Worm (Caenorhabditis elegans) whole organism, early embryonic: ENCODE results near the gene arx-4.
A peak's percentile ranks its signal among the peaks of the same experiment; 100 is the strongest.

ENCODE experiments used
- B0310.2 ChIP-seq: sonication (generic microtip); optimal IDR thresholded peaks from 2 replicates; lab custom pipeline; 2016; ENCODE audit warnings: mild to moderate bottlenecking, missing genetic modification characterization, missing compliant biosample characterization
- F13C5.2 ChIP-seq: sonication (generic microtip); optimal IDR thresholded peaks from 2 replicates; lab custom pipeline; 2017; ENCODE audit warnings: mild to moderate bottlenecking, missing genetic modification characterization, inconsistent platforms, missing compliant biosample characterization
- aly-1 ChIP-seq: sonication (generic microtip); optimal IDR thresholded peaks from 2 replicates; lab custom pipeline; 2016; ENCODE audit warnings: missing genetic modification characterization, missing compliant biosample characterization
- ama-1 ChIP-seq: fragments of 150-350 bp; optimal IDR thresholded peaks from 2 replicates; lab custom pipeline; 2014
- ceh-13 ChIP-seq: fragments of 200-800 bp; sonication (Bioruptor generic); optimal IDR thresholded peaks from 2 replicates; lab custom pipeline; 2018; ENCODE audit warnings: mild to moderate bottlenecking, missing genetic modification characterization, missing compliant biosample characterization
- ceh-36 ChIP-seq: sonication (generic microtip); optimal IDR thresholded peaks from 2 replicates; lab custom pipeline; 2016; ENCODE audit warnings: missing genetic modification characterization, inconsistent platforms, missing compliant biosample characterization
- ets-7 ChIP-seq: sonication (generic microtip); optimal IDR thresholded peaks from 2 replicates; lab custom pipeline; 2016; ENCODE audit warnings: missing genotype, missing genetic modification characterization, missing compliant biosample characterization
- flt-1 ChIP-seq: fragments of 200-800 bp; sonication (Bioruptor generic); IDR thresholded peaks from 2 replicates; pipeline ENCODE4 v1.3.6; 2022; ENCODE audit warnings: missing genetic modification characterization, missing compliant biosample characterization
- hmbx-1 ChIP-seq: sonication (generic microtip); optimal IDR thresholded peaks from 2 replicates; lab custom pipeline; 2016; ENCODE audit warnings: mild to moderate bottlenecking, missing genetic modification characterization, missing compliant biosample characterization
- hmg-4 ChIP-seq: fragments of 200-800 bp; sonication (Bioruptor generic); optimal IDR thresholded peaks from 2 replicates; lab custom pipeline; 2018; ENCODE audit warnings: mild to moderate bottlenecking, missing genetic modification characterization, missing compliant biosample characterization
- hnd-1 ChIP-seq: sonication (generic microtip); optimal IDR thresholded peaks from 2 replicates; lab custom pipeline; 2016; ENCODE audit warnings: missing genetic modification characterization, missing compliant biosample characterization
- pes-1 ChIP-seq: fragments of 200-800 bp; sonication (Bioruptor generic); IDR thresholded peaks from 2 replicates; pipeline ENCODE4 v1.3.6; 2022; ENCODE audit warnings: missing genetic modification reagents, missing genetic modification characterization, missing compliant biosample characterization
- scrt-1 ChIP-seq: fragments of 200-800 bp; sonication (Bioruptor generic); IDR thresholded peaks from 2 replicates; pipeline ENCODE4 v1.3.6; 2022; ENCODE audit warnings: missing genetic modification characterization, missing compliant biosample characterization
- sea-1 ChIP-seq: fragments of 200-800 bp; sonication (Bioruptor generic); conservative IDR thresholded peaks from 2 replicates; pipeline ENCODE4 v1.3.6; 2022; ENCODE audit warnings: missing genetic modification characterization, missing compliant biosample characterization
- tbx-11 ChIP-seq: fragments of 200-800 bp; sonication (Bioruptor generic); IDR thresholded peaks from 2 replicates; pipeline ENCODE4 v1.3.6; 2022; ENCODE audit warnings: missing genetic modification characterization, missing compliant biosample characterization
- tbx-37 ChIP-seq: fragments of 200-800 bp; sonication (Bioruptor generic); conservative IDR thresholded peaks from 2 replicates; pipeline ENCODE4 v1.3.6; 2022; ENCODE audit warnings: missing genetic modification reagents, missing genetic modification characterization, missing compliant biosample characterization
- tra-4 ChIP-seq: sonication (generic microtip); optimal IDR thresholded peaks from 2 replicates; lab custom pipeline; 2017; ENCODE audit warnings: missing genetic modification characterization, missing compliant biosample characterization

The arx-4 gene

DNA sequence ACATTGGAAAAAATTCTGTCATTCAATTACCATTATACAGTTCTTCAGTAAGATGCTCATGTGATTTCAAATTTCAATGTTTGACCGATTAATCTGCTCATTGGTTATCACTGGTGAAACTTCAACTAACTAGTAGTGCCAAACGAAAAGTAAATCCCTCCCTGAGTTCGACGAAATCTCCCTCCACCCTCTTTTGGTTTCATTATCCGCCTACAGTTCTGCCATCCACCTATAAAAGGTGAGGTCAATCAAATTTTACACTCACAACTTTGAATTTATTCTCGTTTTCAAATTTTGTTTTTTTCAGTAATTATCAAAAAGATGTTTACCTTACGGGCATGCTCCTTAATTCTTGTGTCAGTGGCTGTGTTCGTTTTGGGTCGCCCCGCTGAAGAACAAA is 19.5 kb upstream of the arx-4 start, which contains the start of gene far-8:
TSS of gene far-8 (plus strand) at position 301 of the 400 bp plus-strand sequence.
- TF ChIP-seq tra-4 (no peak), pes-1 (GFP tag; lab: Robert Waterston, UW) (no peak), ets-7 (no peak), tbx-11 (no peak), ceh-13 (GFP tag; lab: Kevin White, UChicago) (no peak), scrt-1 (GFP tag; lab: Robert Waterston, UW) (no peak), ceh-36 (tag; lab: Kevin White, UChicago) (no peak), aly-1 (no peak), hmbx-1 (tag; lab: Kevin White, UChicago) (no peak), flt-1 (GFP tag; lab: Robert Waterston, UW) (no peak), tbx-37 (no peak), ama-1 (no peak), sea-1 (GFP tag; lab: Robert Waterston, UW) (no peak), hnd-1 (no peak), hmg-4 (GFP tag; lab: Kevin White, UChicago) (no peak), F13C5.2 (tag; lab: Kevin White, UChicago) (no peak), B0310.2 (no peak)

- TF ChIP-seq tbx-11 (no peak), hmg-4 (GFP tag; lab: Kevin White, UChicago) (peak; percentile 23)
These were observed 18.1 kb upstream of the arx-4 start for ce11 chrIII:843999-844398.

DNA sequence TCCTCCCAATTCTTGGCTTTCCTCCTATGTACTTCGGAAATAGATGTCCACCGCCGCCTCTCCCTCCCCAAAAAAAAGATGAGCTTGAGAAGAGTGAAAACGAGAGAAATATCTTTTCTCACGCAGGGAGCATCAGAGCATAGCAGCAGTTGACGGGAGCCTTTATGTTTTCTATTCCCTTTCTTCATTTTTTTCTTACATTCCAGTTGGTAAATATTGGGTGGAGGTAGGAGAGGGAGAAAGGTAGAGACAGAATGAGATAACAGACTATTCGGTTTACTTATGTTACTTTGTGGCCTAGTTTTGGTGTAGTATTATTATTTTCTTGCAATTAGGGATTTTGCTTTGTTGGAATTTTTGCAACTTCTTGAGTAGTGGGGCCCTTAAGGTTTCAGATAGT is 17.5 kb upstream of the arx-4 start:
- TF ChIP-seq hnd-1 (no peak), ceh-36 (tag; lab: Kevin White, UChicago) (no peak), ceh-13 (GFP tag; lab: Kevin White, UChicago) (no peak), ama-1 (no peak), sea-1 (GFP tag; lab: Robert Waterston, UW) (no peak), aly-1 (no peak), hmg-4 (GFP tag; lab: Kevin White, UChicago) (no peak), pes-1 (GFP tag; lab: Robert Waterston, UW) (no peak), hmbx-1 (tag; lab: Kevin White, UChicago) (no peak), ets-7 (no peak), tbx-37 (no peak), flt-1 (GFP tag; lab: Robert Waterston, UW) (no peak), F13C5.2 (tag; lab: Kevin White, UChicago) (no peak), tbx-11 (no peak), scrt-1 (GFP tag; lab: Robert Waterston, UW) (no peak), B0310.2 (no peak), tra-4 (no peak)

DNA sequence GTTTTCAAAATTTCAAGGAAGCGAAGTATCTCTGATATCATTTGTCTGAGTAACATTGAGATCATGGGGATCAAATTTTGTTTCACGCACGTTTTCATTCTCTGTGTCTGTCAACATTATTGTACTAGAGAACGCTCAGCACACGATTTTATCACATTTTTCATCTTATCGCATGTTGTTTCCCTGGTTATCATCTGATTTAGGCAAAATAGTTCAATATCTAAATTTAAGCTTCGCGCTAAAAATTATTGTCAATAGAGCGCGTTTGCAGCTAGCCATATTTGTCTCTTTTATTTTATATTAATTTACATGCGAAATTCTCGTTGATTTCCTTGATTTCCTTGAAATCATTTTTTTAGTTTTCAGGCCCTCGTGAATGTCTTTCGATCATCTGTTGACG is 16.6 kb upstream of the arx-4 start, which contains the start of gene K02F3.2:
TSS of gene K02F3.2 (plus strand) at position 357 of the 400 bp plus-strand sequence.
- TF ChIP-seq ceh-13 (GFP tag; lab: Kevin White, UChicago) = no peak
- no peak for TF ChIP-seq flt-1 (GFP tag; lab: Robert Waterston, UW)
- TF ChIP-seq F13C5.2 (tag; lab: Kevin White, UChicago) = no peak
- TF ChIP-seq tra-4 = no peak
- no peak for TF ChIP-seq hmbx-1 (tag; lab: Kevin White, UChicago)
- TF ChIP-seq aly-1 = no peak
- TF ChIP-seq tbx-11 = no peak
- no peak for TF ChIP-seq ets-7
- TF ChIP-seq B0310.2 = no peak
- TF ChIP-seq hnd-1 = no peak
- TF ChIP-seq ceh-36 (tag; lab: Kevin White, UChicago) = no peak

ce11 chrIII:852296-852695 is 9.8 kb upstream of the arx-4 start, which contains the start of gene moma-1:
moma-1 (minus strand) TSS chrIII:852396.
- no peak for TF ChIP-seq F13C5.2 (tag; lab: Kevin White, UChicago)
- TF ChIP-seq sea-1 (GFP tag; lab: Robert Waterston, UW) = no peak
- no peak for TF ChIP-seq ceh-13 (GFP tag; lab: Kevin White, UChicago)
- TF ChIP-seq ceh-36 (tag; lab: Kevin White, UChicago) = no peak
- TF ChIP-seq ama-1 = no peak
- TF ChIP-seq flt-1 (GFP tag; lab: Robert Waterston, UW) = no peak
- no peak for TF ChIP-seq scrt-1 (GFP tag; lab: Robert Waterston, UW)
- no peak for TF ChIP-seq tbx-11
- no peak for TF ChIP-seq hmg-4 (GFP tag; lab: Kevin White, UChicago)
- no peak for TF ChIP-seq B0310.2
- TF ChIP-seq tbx-37 = no peak
- TF ChIP-seq tra-4 = no peak
- no peak for TF ChIP-seq hmbx-1 (tag; lab: Kevin White, UChicago)
- no peak for TF ChIP-seq hnd-1
- TF ChIP-seq aly-1 = no peak
- TF ChIP-seq ets-7 = no peak
- no peak for TF ChIP-seq pes-1 (GFP tag; lab: Robert Waterston, UW)

DNA sequence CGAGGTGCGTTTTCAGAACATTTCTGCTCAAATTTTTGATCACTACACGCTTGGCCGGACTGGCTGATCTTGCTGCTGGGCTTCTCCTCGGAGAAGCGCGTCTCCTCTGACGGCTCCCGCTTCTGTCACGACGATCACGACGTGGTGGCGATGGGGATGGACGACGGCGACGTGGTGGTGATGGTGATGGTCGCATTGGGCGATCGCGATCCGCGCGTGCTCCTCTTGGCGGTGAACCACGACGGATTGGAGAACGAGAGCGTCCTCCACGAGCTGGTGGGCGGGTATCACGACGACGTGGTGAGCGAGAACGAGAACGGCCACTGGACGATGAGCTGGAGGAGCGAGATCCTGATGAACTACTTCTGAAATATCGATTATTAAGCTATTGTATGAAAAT is 8.7 kb upstream of the arx-4 start:
- no peak for TF ChIP-seq F13C5.2 (tag; lab: Kevin White, UChicago)

- no peak for TF ChIP-seq B0310.2
- no peak for TF ChIP-seq ama-1
- TF ChIP-seq tra-4 = no peak
- TF ChIP-seq sea-1 (GFP tag; lab: Robert Waterston, UW) = no peak
- no peak for TF ChIP-seq scrt-1 (GFP tag; lab: Robert Waterston, UW)
- no peak for TF ChIP-seq ets-7
- TF ChIP-seq hmbx-1 (tag; lab: Kevin White, UChicago) = no peak
- no peak for TF ChIP-seq ceh-36 (tag; lab: Kevin White, UChicago)
- TF ChIP-seq pes-1 (GFP tag; lab: Robert Waterston, UW) = no peak
- no peak for TF ChIP-seq hmg-4 (GFP tag; lab: Kevin White, UChicago)
- no peak for TF ChIP-seq flt-1 (GFP tag; lab: Robert Waterston, UW)
- TF ChIP-seq F13C5.2 (tag; lab: Kevin White, UChicago) = no peak
- TF ChIP-seq tbx-11 = no peak
- no peak for TF ChIP-seq ceh-13 (GFP tag; lab: Kevin White, UChicago)
- no peak for TF ChIP-seq aly-1
- TF ChIP-seq hnd-1 = no peak
- no peak for TF ChIP-seq tbx-37
These were observed 8.2 kb upstream of the arx-4 start, which contains the start of the genes rnp-5 and tag-51 for ce11 chrIII:853859-854359. rnp-5 (minus strand) TSS chrIII:853909. tag-51 (plus strand) TSS chrIII:854221.

ce11 chrIII:856260-856659 is 5.8 kb upstream of the arx-4 start, which contains the start of gene K02F3.12:
K02F3.12 (plus strand) TSS chrIII:856560.
- no peak for TF ChIP-seq ceh-36 (tag; lab: Kevin White, UChicago)
- no peak for TF ChIP-seq pes-1 (GFP tag; lab: Robert Waterston, UW)
- no peak for TF ChIP-seq ceh-13 (GFP tag; lab: Kevin White, UChicago)
- TF ChIP-seq tra-4 = no peak
- no peak for TF ChIP-seq flt-1 (GFP tag; lab: Robert Waterston, UW)
- TF ChIP-seq tbx-11 = no peak
- TF ChIP-seq F13C5.2 (tag; lab: Kevin White, UChicago) = no peak
- TF ChIP-seq B0310.2 = no peak
- TF ChIP-seq hmg-4 (GFP tag; lab: Kevin White, UChicago) = no peak
- TF ChIP-seq tbx-37 = no peak
- TF ChIP-seq aly-1 = no peak
- TF ChIP-seq sea-1 (GFP tag; lab: Robert Waterston, UW) = no peak
- no peak for TF ChIP-seq hnd-1
- TF ChIP-seq ama-1 = no peak
